Fruit fly (Drosophila melanogaster) whole organism, embryonic: Measurements from ENCODE around the gene kairos.

Experiments
- Aef1 ChIP-seq: fragments of 200-800 bp; sonication (Bioruptor generic); IDR thresholded peaks from 3 replicates; pipeline ENCODE4 v1.3.6; 2022; ENCODE audit warnings: missing biosample characterization, missing genetic modification characterization
- BEAF-32 ChIP-seq: fragments of 200-800 bp; sonication (Bioruptor generic); optimal IDR thresholded peaks from 3 replicates; lab custom pipeline; 2017; ENCODE audit warnings: missing biosample characterization, missing genetic modification characterization, mild to moderate bottlenecking, moderate library complexity, missing genetic modification reagents
- CG10209 ChIP-seq: fragments of 200-800 bp; sonication (Bioruptor generic); optimal IDR thresholded peaks from 3 replicates; lab custom pipeline; 2017; ENCODE audit warnings: missing biosample characterization, mild to moderate bottlenecking, missing genetic modification characterization, missing genetic modification reagents
- CG10462 ChIP-seq: fragments of 200-800 bp; sonication (Bioruptor generic); optimal IDR thresholded peaks from 2 replicates; lab custom pipeline; 2016; ENCODE audit warnings: missing biosample characterization, missing genetic modification characterization
- CG11504 ChIP-seq: fragments of 200-800 bp; sonication (Bioruptor generic); optimal IDR thresholded peaks from 3 replicates; lab custom pipeline; 2019; ENCODE audit warnings: missing biosample characterization, mild to moderate bottlenecking, missing genetic modification characterization, moderate library complexity
- CG12071 ChIP-seq: fragments of 200-800 bp; sonication (Bioruptor generic); optimal IDR thresholded peaks from 3 replicates; lab custom pipeline; 2018; ENCODE audit warnings: missing biosample characterization, mild to moderate bottlenecking, missing genetic modification characterization
- CG13775 ChIP-seq: fragments of 200-800 bp; sonication (Bioruptor generic); optimal IDR thresholded peaks from 3 replicates; lab custom pipeline; 2017; ENCODE audit warnings: missing biosample characterization, mild to moderate bottlenecking, missing genetic modification characterization
- CG15011 ChIP-seq: fragments of 200-800 bp; sonication (Bioruptor generic); optimal IDR thresholded peaks from 3 replicates; lab custom pipeline; 2018; ENCODE audit warnings: missing biosample characterization, mild to moderate bottlenecking, missing genetic modification characterization
- CG1792 ChIP-seq: fragments of 200-800 bp; sonication (Bioruptor generic); optimal IDR thresholded peaks from 2 replicates; lab custom pipeline; 2016; ENCODE audit warnings: missing biosample characterization, missing genetic modification characterization
- CG18599 ChIP-seq: fragments of 200-800 bp; sonication (Bioruptor generic); optimal IDR thresholded peaks from 3 replicates; lab custom pipeline; 2017; ENCODE audit warnings: missing biosample characterization, missing genetic modification characterization, mild to moderate bottlenecking, moderate library complexity, missing genetic modification reagents
- CG2678 ChIP-seq: fragments of 200-800 bp; sonication (Bioruptor generic); optimal IDR thresholded peaks from 3 replicates; lab custom pipeline; 2019; ENCODE audit warnings: missing biosample characterization, mild to moderate bottlenecking, missing genetic modification characterization, moderate library complexity
- CG2712 ChIP-seq: fragments of 200-800 bp; optimal IDR thresholded peaks from 3 replicates; lab custom pipeline; 2019; ENCODE audit warnings: missing biosample characterization, mild to moderate bottlenecking, missing genetic modification characterization, moderate library complexity
- CG32532 ChIP-seq: fragments of 200-800 bp; sonication (Bioruptor generic); IDR thresholded peaks from 2 replicates; pipeline ENCODE4 v1.3.6; 2022; ENCODE audit warnings: missing biosample characterization, missing genetic modification characterization
- CG34224 ChIP-seq: fragments of 200-800 bp; sonication (Bioruptor generic); IDR thresholded peaks from 3 replicates; pipeline ENCODE4 v1.3.6; 2022; ENCODE audit warnings: missing biosample characterization, missing genetic modification characterization; ENCODE audit not compliant: partially characterized antibody
- CG3838 ChIP-seq: fragments of 200-800 bp; sonication (Bioruptor generic); optimal IDR thresholded peaks from 3 replicates; lab custom pipeline; 2016; ENCODE audit warnings: missing biosample characterization, missing genetic modification characterization
- CG7556 ChIP-seq: fragments of 200-800 bp; sonication (Bioruptor generic); optimal IDR thresholded peaks from 2 replicates; lab custom pipeline; 2017; ENCODE audit warnings: missing biosample characterization, mild to moderate bottlenecking, missing genetic modification characterization
- CG9437 ChIP-seq: fragments of 200-800 bp; sonication (Bioruptor generic); optimal IDR thresholded peaks from 2 replicates; lab custom pipeline; 2018; ENCODE audit warnings: missing biosample characterization, mild to moderate bottlenecking, missing genetic modification characterization
- CG9876 ChIP-seq: fragments of 200-800 bp; sonication (Bioruptor generic); optimal IDR thresholded peaks from 2 replicates; lab custom pipeline; 2016; ENCODE audit warnings: missing biosample characterization, missing genetic modification characterization
- Camta ChIP-seq: fragments of 200-800 bp; sonication (Bioruptor generic); optimal IDR thresholded peaks from 2 replicates; lab custom pipeline; 2016; ENCODE audit warnings: missing biosample characterization, missing genetic modification characterization
- Dad ChIP-seq: fragments of 200-800 bp; sonication (Bioruptor generic); optimal IDR thresholded peaks from 3 replicates; lab custom pipeline; 2016; ENCODE audit warnings: missing biosample characterization, missing genetic modification characterization
- Dek ChIP-seq: fragments of 200-800 bp; sonication (Bioruptor generic); optimal IDR thresholded peaks from 3 replicates; lab custom pipeline; 2019; ENCODE audit warnings: missing biosample characterization, mild to moderate bottlenecking, missing genetic modification characterization, moderate library complexity
- Dll ChIP-seq: fragments of 200-800 bp; sonication (Bioruptor generic); IDR thresholded peaks from 4 replicates; pipeline ENCODE4 v1.3.6; 2022; ENCODE audit warnings: missing biosample characterization, missing genetic modification characterization; ENCODE audit not compliant: partially characterized antibody
- E2f1 ChIP-seq: fragments of 200-800 bp; sonication (Bioruptor generic); IDR thresholded peaks from 2 replicates; pipeline ENCODE4 v1.3.6; 2022; ENCODE audit warnings: missing biosample characterization, missing genetic modification characterization
- ERR ChIP-seq: fragments of 200-800 bp; sonication (Bioruptor generic); optimal IDR thresholded peaks from 2 replicates; lab custom pipeline; 2016; ENCODE audit warnings: missing biosample characterization, missing genetic modification characterization
- Eip74EF ChIP-seq, 2 experiments: fragments of 200-800 bp in 1 of 2; fragments of >200 bp in 1 of 2; sonication (Bioruptor generic) in 1 of 2; optimal IDR thresholded peaks; 2 replicates each; lab custom pipeline; 2017 to 2019; ENCODE audit warnings: missing biosample characterization in 2 of 2, missing genetic modification characterization in 2 of 2, mild to moderate bottlenecking in 1 of 2, moderate library complexity in 1 of 2
- Hand ChIP-seq: fragments of 200-800 bp; sonication (Bioruptor generic); optimal IDR thresholded peaks from 2 replicates; lab custom pipeline; 2017; ENCODE audit warnings: mild to moderate bottlenecking, missing biosample characterization, missing genetic modification reagents, missing genetic modification characterization
- Jarid2 ChIP-seq: fragments of 200-800 bp; sonication (Bioruptor generic); optimal IDR thresholded peaks from 3 replicates; lab custom pipeline; 2017; ENCODE audit warnings: mild to moderate bottlenecking, missing biosample characterization, missing genetic modification reagents, missing genetic modification characterization
- Lim3 ChIP-seq: fragments of 200-800 bp; sonication (Bioruptor generic); IDR thresholded peaks from 2 replicates; pipeline ENCODE4 v1.3.6; 2022; ENCODE audit warnings: missing biosample characterization, missing genetic modification characterization
- NC2α ChIP-seq: fragments of 200-800 bp; sonication (Bioruptor generic); optimal IDR thresholded peaks from 2 replicates; lab custom pipeline; 2016; ENCODE audit warnings: missing biosample characterization, missing genetic modification characterization
- Rfx ChIP-seq: fragments of 200-800 bp; sonication (Bioruptor generic); IDR thresholded peaks from 2 replicates; pipeline ENCODE4 v1.3.6; 2022; ENCODE audit warnings: missing biosample characterization, missing genetic modification characterization
- Rx ChIP-seq: fragments of 200-800 bp; sonication (Bioruptor generic); IDR thresholded peaks from 2 replicates; pipeline ENCODE4 v1.3.6; 2022; ENCODE audit warnings: missing biosample characterization, missing genetic modification characterization
- Sox102F ChIP-seq: fragments of 200-800 bp; sonication (Bioruptor generic); optimal IDR thresholded peaks from 2 replicates; lab custom pipeline; 2018; ENCODE audit warnings: missing biosample characterization, mild to moderate bottlenecking, missing genetic modification characterization, moderate library complexity
- Ssrp ChIP-seq: fragments of 200-800 bp; sonication (Bioruptor generic); optimal IDR thresholded peaks from 2 replicates; lab custom pipeline; 2018; ENCODE audit warnings: missing biosample characterization, mild to moderate bottlenecking, missing genetic modification characterization, moderate library complexity
- Vsx1 ChIP-seq: fragments of 200-800 bp; sonication (Bioruptor generic); optimal IDR thresholded peaks from 2 replicates; lab custom pipeline; 2017; ENCODE audit warnings: missing biosample characterization, mild to moderate bottlenecking, missing genetic modification characterization, missing genetic modification reagents
- ab ChIP-seq: fragments of 200-800 bp; sonication (Bioruptor generic); optimal IDR thresholded peaks from 2 replicates; lab custom pipeline; 2016; ENCODE audit warnings: missing biosample characterization, missing genetic modification characterization
- az2 ChIP-seq: fragments of 200-800 bp; sonication (Bioruptor generic); optimal IDR thresholded peaks from 3 replicates; lab custom pipeline; 2016; ENCODE audit warnings: missing biosample characterization, missing genetic modification characterization
- chif ChIP-seq, 2 experiments: fragments of 200-800 bp; sonication (Bioruptor generic); optimal IDR thresholded peaks; 3 replicates each; lab custom pipeline; 2016; ENCODE audit warnings: missing biosample characterization in 2 of 2, missing genetic modification characterization in 2 of 2
- dpn ChIP-seq, 2 experiments: fragments of 200-800 bp; sonication (Bioruptor generic); optimal IDR thresholded peaks; 3 replicates each; lab custom pipeline; 2016; ENCODE audit warnings: missing biosample characterization in 2 of 2, missing genetic modification characterization in 2 of 2
- eve ChIP-seq, 2 experiments: fragments of >200 bp; optimal IDR thresholded peaks; 2 replicates each; lab custom pipeline; 2017; ENCODE audit warnings: missing biosample characterization in 2 of 2, missing genetic modification characterization in 2 of 2
- gt ChIP-seq: fragments of 200-800 bp; sonication (Bioruptor generic); IDR thresholded peaks from 2 replicates; pipeline ENCODE4 v1.3.6; 2022; ENCODE audit warnings: missing biosample characterization, missing genetic modification characterization
- hkb ChIP-seq, 2 experiments: fragments of 200-800 bp in 1 of 2; fragments of >200 bp in 1 of 2; sonication (Bioruptor generic) in 1 of 2; IDR thresholded peaks in 1 of 2; optimal IDR thresholded peaks in 1 of 2; 2 replicates each; pipeline versions ENCODE4 v1.3.6 to Lab custom; 2017 to 2022; ENCODE audit warnings: missing biosample characterization in 1 of 2, missing genetic modification characterization in 1 of 2
- lmd ChIP-seq: fragments of 200-800 bp; sonication (Bioruptor generic); IDR thresholded peaks from 2 replicates; pipeline ENCODE4 v1.3.6; 2022; ENCODE audit warnings: missing biosample characterization, missing genetic modification characterization
- nmo ChIP-seq: fragments of 200-800 bp; sonication (Bioruptor generic); optimal IDR thresholded peaks from 2 replicates; lab custom pipeline; 2018; ENCODE audit warnings: missing biosample characterization, mild to moderate bottlenecking, missing genetic modification characterization, moderate library complexity
- pb ChIP-seq: fragments of 200-800 bp; sonication (Bioruptor generic); optimal IDR thresholded peaks from 3 replicates; lab custom pipeline; 2016; ENCODE audit warnings: missing biosample characterization, missing genetic modification characterization
- peb ChIP-seq: fragments of 200-800 bp; sonication (Bioruptor generic); IDR thresholded peaks from 2 replicates; pipeline ENCODE4 v1.3.6; 2022; ENCODE audit warnings: missing biosample characterization, missing genetic modification characterization
- pum ChIP-seq: fragments of 200-800 bp; sonication (Bioruptor generic); optimal IDR thresholded peaks from 2 replicates; lab custom pipeline; 2016; ENCODE audit warnings: missing biosample characterization, missing genetic modification characterization
- slp2 ChIP-seq: fragments of 200-800 bp; sonication (Bioruptor generic); optimal IDR thresholded peaks from 2 replicates; lab custom pipeline; 2016; ENCODE audit warnings: missing biosample characterization, missing genetic modification characterization
- sr ChIP-seq: fragments of 200-800 bp; sonication (Bioruptor generic); IDR thresholded peaks from 3 replicates; pipeline ENCODE4 v1.3.6; 2022; ENCODE audit warnings: missing biosample characterization, missing genetic modification characterization
- yki ChIP-seq: fragments of >200 bp; optimal IDR thresholded peaks from 3 replicates; lab custom pipeline; 2018

kairos gene

dm6 chrX:18405567-18406059, 49.6 kb upstream of the kairos start (continued):
- TF ChIP-seq Aef1 (GFP tag; lab: Robert Waterston, UW) (peak; percentile 42; the same call in 1 of the 3 replicates), CG32532 (GFP tag; lab: Robert Waterston, UW) (peak; percentile 60; the same call in 1 of the 2 replicates), ERR (GFP tag; lab: Kevin White, UChicago) (no peak), Eip74EF (GFP tag; optimal IDR thresholded peaks at IDR 0.05; lab: Kevin White, UChicago) (peak in 1 of 2 experiments; percentile 84), ab (GFP tag; lab: Kevin White, UChicago) (peak; percentile 40), CG15011 (peak; percentile 44), Hand (GFP tag; lab: Kevin White, UChicago) (no peak), Rfx (peak; percentile 72), gt (no peak), BEAF-32 (GFP tag; lab: Kevin White, UChicago) (no peak), CG2678 (peak; percentile 85), CG3838 (no peak), E2f1 (peak; percentile 23; the same call in 1 of the 2 replicates), hkb (optimal IDR thresholded peaks at IDR 0.05; lab: Kevin White, UChicago) (no peak), hkb (GFP tag; IDR thresholded peaks at IDR 0.05; lab: Robert Waterston, UW) (peak; percentile 24; the same call in 1 of the 2 replicates), Dek (tag; lab: Kevin White, UChicago) (peak; percentile 37), Camta (GFP tag; lab: Kevin White, UChicago) (peak; percentile 47), Sox102F (GFP tag; lab: Kevin White, UChicago) (peak; percentile 82), Dll (GFP tag; lab: Robert Waterston, UW) (no peak), sr (GFP tag; lab: Robert Waterston, UW) (peak; percentile 86), CG10462 (GFP tag; lab: Kevin White, UChicago) (peak; percentile 52), chif (GFP tag; optimal IDR thresholded peaks at IDR 0.05; lab: Kevin White, UChicago) (peak; percentile 34 to 38), CG10209 (GFP tag; lab: Kevin White, UChicago) (peak; percentile 52), Vsx1 (GFP tag; lab: Kevin White, UChicago) (peak; percentile 64), peb (peak; percentile 35; the same call in 1 of the 2 replicates), CG13775 (GFP tag; lab: Kevin White, UChicago) (peak; percentile 72), CG9876 (GFP tag; lab: Kevin White, UChicago) (peak; percentile 5), Jarid2 (GFP tag; lab: Kevin White, UChicago) (peak; percentile 40), NC2α (GFP tag; lab: Kevin White, UChicago) (peak; percentile 27), Lim3 (GFP tag; lab: Robert Waterston, UW) (no peak; the same call in 1 of the 2 replicates), CG18599 (GFP tag; lab: Kevin White, UChicago) (peak; percentile 61)

- no peak for TF ChIP-seq CG12071 (GFP tag; lab: Kevin White, UChicago)
- peak; percentile 12 for TF ChIP-seq az2 (GFP tag; lab: Kevin White, UChicago)
- TF ChIP-seq slp2, result peak; percentile 52
- TF ChIP-seq CG7556 (GFP tag; lab: Kevin White, UChicago), result peak; percentile 30
- TF ChIP-seq Sox102F (GFP tag; lab: Kevin White, UChicago), result peak; percentile 26
- peak; percentile 14 for TF ChIP-seq CG9437
- peak; percentile 65 for TF ChIP-seq nmo (GFP tag; lab: Kevin White, UChicago)
- TF ChIP-seq Rx (GFP tag; lab: Robert Waterston, UW), result 0 out of 2 replicates have a peak, but pooled peaks have one; percentile 21
- TF ChIP-seq CG11504, result peak; percentile 35
- TF ChIP-seq pb (GFP tag; lab: Kevin White, UChicago), result peak; percentile 4
- peak; percentile 31 for TF ChIP-seq Ssrp (tag; lab: Kevin White, UChicago)
- TF ChIP-seq lmd, result peak; percentile 36; the same call in 1 of the 2 replicates
- peak; percentile 64 for TF ChIP-seq yki
- TF ChIP-seq Dad (GFP tag; lab: Kevin White, UChicago), result peak; percentile 19
- peak in 1 of 2 experiments; percentile 87 for TF ChIP-seq eve (GFP tag; optimal IDR thresholded peaks at IDR 0.05; lab: Kevin White, UChicago)
- TF ChIP-seq pum (GFP tag; lab: Kevin White, UChicago), result peak; percentile 40
- peak; percentile 12 for TF ChIP-seq CG1792
- TF ChIP-seq CG34224 (GFP tag; lab: Robert Waterston, UW), result peak; percentile 43; the same call in 1 of the 3 replicates
- TF ChIP-seq dpn (GFP tag; optimal IDR thresholded peaks at IDR 0.05; lab: Kevin White, UChicago), result peak in 1 of 2 experiments; percentile 34
- TF ChIP-seq CG2712 (tag; lab: Kevin White, UChicago), result peak; percentile 17
Measured at dm6 chrX:18404632-18405238, 48.7 kb upstream of the kairos start.
